Fruit fly (Drosophila melanogaster): Measurements from ENCODE around the gene Act88F.

Gene Act88F

dm6 chr3R:15418824-15419530 lies 20.8 kb upstream of the Act88F start:
- TF ChIP-seq bab1 (GFP tag; optimal IDR thresholded peaks at IDR 0.05) = no peak
- TF ChIP-seq CG11617 (GFP tag; optimal IDR thresholded peaks at IDR 0.05) = peak; percentile 0
- TF ChIP-seq CG7101 (tag; optimal IDR thresholded peaks at IDR 0.05) = peak; percentile 11
- no peak for TF ChIP-seq kay (GFP tag; ENCODE audit: borderline replicate concordance)

- no peak for TF ChIP-seq Mnt (GFP tag; optimal IDR thresholded peaks at IDR 0.05)
- TF ChIP-seq cnc (optimal IDR thresholded peaks at IDR 0.05) = no peak
- no peak for TF ChIP-seq pad (GFP tag; optimal IDR thresholded peaks at IDR 0.05)
- no peak for TF ChIP-seq CG12768 (GFP tag; optimal IDR thresholded peaks at IDR 0.05)
- TF ChIP-seq ovo (GFP tag; optimal IDR thresholded peaks at IDR 0.05) = no peak
- TF ChIP-seq Clk (GFP tag; optimal IDR thresholded peaks at IDR 0.05) = no peak
- TF ChIP-seq tj (GFP tag; optimal IDR thresholded peaks at IDR 0.05) = no peak
- TF ChIP-seq CG33017 (tag; optimal IDR thresholded peaks at IDR 0.05) = no peak
- TF ChIP-seq CG1620 (GFP tag; optimal IDR thresholded peaks at IDR 0.05) = no peak
- TF ChIP-seq CG7101 (tag; optimal IDR thresholded peaks at IDR 0.05) = no peak
- no peak for TF ChIP-seq kay (GFP tag; ENCODE audit: borderline replicate concordance)
- TF ChIP-seq CG14711 (tag; optimal IDR thresholded peaks at IDR 0.05) = no peak
- no peak for TF ChIP-seq cic (GFP tag; optimal IDR thresholded peaks at IDR 0.05)
Observed at dm6 chr3R:15420375-15420931, 19.3 kb upstream of the Act88F start.

- no peak for TF ChIP-seq CG5204 (GFP tag; optimal IDR thresholded peaks at IDR 0.05)
- no peak for TF ChIP-seq Mnt (GFP tag; optimal IDR thresholded peaks at IDR 0.05)
- TF ChIP-seq pad (GFP tag; optimal IDR thresholded peaks at IDR 0.05) = no peak
- no peak for TF ChIP-seq Hr96 (GFP tag; optimal IDR thresholded peaks at IDR 0.05)
- TF ChIP-seq toe (GFP tag; optimal IDR thresholded peaks at IDR 0.05) = no peak
- TF ChIP-seq CG11617 (GFP tag; optimal IDR thresholded peaks at IDR 0.05) = no peak
- no peak for TF ChIP-seq cnc (optimal IDR thresholded peaks at IDR 0.05)
- TF ChIP-seq Crg-1 (GFP tag; optimal IDR thresholded peaks at IDR 0.05) = no peak
- TF ChIP-seq kay (GFP tag; ENCODE audit: borderline replicate concordance) = no peak
- TF ChIP-seq Clk (GFP tag; optimal IDR thresholded peaks at IDR 0.05) = no peak
- no peak for TF ChIP-seq CG1620 (GFP tag; optimal IDR thresholded peaks at IDR 0.05)
- no peak for TF ChIP-seq tj (GFP tag; optimal IDR thresholded peaks at IDR 0.05)
- TF ChIP-seq CG14711 (tag; optimal IDR thresholded peaks at IDR 0.05) = no peak
- TF ChIP-seq bab1 (GFP tag; optimal IDR thresholded peaks at IDR 0.05) = no peak
- TF ChIP-seq CG7101 (tag; optimal IDR thresholded peaks at IDR 0.05) = no peak
- no peak for TF ChIP-seq CG7045 (GFP tag; optimal IDR thresholded peaks at IDR 0.05)
Observed at dm6 chr3R:15424187-15424586, 15.6 kb upstream of the Act88F start.

DNA sequence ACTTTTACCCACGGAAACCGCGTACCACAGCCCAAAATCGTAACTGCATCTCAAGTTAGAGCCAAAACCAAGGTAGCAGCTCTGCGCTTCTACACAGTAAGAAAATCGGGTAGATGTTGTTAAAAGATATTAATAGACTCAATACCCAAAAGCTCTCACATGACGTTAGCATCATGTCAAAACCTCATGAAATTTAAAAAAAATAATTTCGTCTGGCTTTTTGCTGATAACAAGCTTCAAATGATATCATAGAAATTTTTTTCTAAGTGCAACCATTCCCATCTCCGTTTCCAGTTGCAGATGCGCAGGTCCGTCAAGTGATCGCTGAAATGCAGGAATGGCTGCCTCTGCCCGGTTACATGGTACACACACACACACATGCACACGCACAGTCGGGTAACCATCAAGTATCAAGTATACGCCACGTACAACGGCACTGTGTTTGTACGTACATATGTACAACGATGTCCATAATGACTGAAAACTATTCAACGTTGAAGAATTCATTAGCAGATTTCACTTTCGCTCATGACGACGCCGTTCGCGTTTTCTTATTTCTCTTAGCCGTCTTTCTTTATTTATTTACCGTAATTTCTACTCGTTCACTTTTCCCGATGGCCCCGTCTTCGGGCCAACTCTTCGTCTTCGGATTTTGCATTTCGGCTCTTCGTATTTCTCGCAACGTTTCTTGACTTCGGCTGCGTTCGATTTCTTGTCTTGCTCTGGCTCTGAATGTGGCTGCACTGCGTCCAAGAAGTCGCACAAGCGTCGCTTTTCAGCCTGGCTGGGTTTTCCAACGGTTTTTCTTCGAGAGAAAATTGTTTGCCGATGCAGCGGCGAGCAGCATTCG lies 13.9 kb upstream of the Act88F start:
- TF ChIP-seq bab1 (GFP tag; optimal IDR thresholded peaks at IDR 0.05) = no peak
- no peak for TF ChIP-seq CG12768 (GFP tag; optimal IDR thresholded peaks at IDR 0.05)
- TF ChIP-seq Mnt (GFP tag; optimal IDR thresholded peaks at IDR 0.05) = no peak
- TF ChIP-seq CG7101 (tag; optimal IDR thresholded peaks at IDR 0.05) = no peak
- TF ChIP-seq CG11617 (GFP tag; optimal IDR thresholded peaks at IDR 0.05) = no peak
- no peak for TF ChIP-seq CG7045 (GFP tag; optimal IDR thresholded peaks at IDR 0.05)
- no peak for TF ChIP-seq pad (GFP tag; optimal IDR thresholded peaks at IDR 0.05)

- TF ChIP-seq CG1620 (GFP tag; optimal IDR thresholded peaks at IDR 0.05) = no peak
- TF ChIP-seq cic (GFP tag; optimal IDR thresholded peaks at IDR 0.05) = no peak
- no peak for TF ChIP-seq tj (GFP tag; optimal IDR thresholded peaks at IDR 0.05)
- no peak for TF ChIP-seq ovo (GFP tag; optimal IDR thresholded peaks at IDR 0.05)
- no peak for TF ChIP-seq pad (GFP tag; optimal IDR thresholded peaks at IDR 0.05)
- TF ChIP-seq CG33017 (tag; optimal IDR thresholded peaks at IDR 0.05) = no peak
- no peak for TF ChIP-seq CG7045 (GFP tag; optimal IDR thresholded peaks at IDR 0.05)
- no peak for TF ChIP-seq Crg-1 (GFP tag; optimal IDR thresholded peaks at IDR 0.05)
- no peak for TF ChIP-seq bab1 (GFP tag; optimal IDR thresholded peaks at IDR 0.05)
- no peak for TF ChIP-seq CG5204 (GFP tag; optimal IDR thresholded peaks at IDR 0.05)
Observed at dm6 chr3R:15427199-15427817, 12.5 kb upstream of the Act88F start.

DNA sequence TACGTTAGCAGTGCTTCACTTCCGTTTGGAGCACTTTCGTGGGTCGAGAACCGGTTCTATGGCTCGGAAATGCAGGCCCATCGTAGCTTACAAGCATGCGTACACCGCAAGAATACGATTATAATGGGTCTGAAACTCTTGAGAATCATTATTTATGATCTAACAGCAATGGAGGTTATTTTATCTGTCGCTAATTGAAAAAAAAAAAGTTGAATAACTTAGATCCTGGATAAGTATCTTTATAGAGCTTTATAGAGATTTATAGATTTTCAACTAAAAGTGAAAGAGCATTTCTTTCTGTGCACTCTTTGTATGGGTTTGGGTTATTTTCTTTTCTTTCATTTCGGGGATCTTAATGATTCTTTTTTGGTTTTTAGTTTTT lies 12.0 kb upstream of the Act88F start:
- TF ChIP-seq kay (GFP tag; ENCODE audit: borderline replicate concordance) (no peak), CG33017 (tag; optimal IDR thresholded peaks at IDR 0.05) (no peak), ovo (GFP tag; optimal IDR thresholded peaks at IDR 0.05) (no peak), CG7101 (tag; optimal IDR thresholded peaks at IDR 0.05) (no peak), tj (GFP tag; optimal IDR thresholded peaks at IDR 0.05) (no peak), bab1 (GFP tag; optimal IDR thresholded peaks at IDR 0.05) (no peak), CG11617 (GFP tag; optimal IDR thresholded peaks at IDR 0.05) (no peak), CG12768 (GFP tag; optimal IDR thresholded peaks at IDR 0.05) (no peak), Clk (GFP tag; optimal IDR thresholded peaks at IDR 0.05) (no peak), Mnt (GFP tag; optimal IDR thresholded peaks at IDR 0.05) (no peak)
